Fruit fly (Drosophila melanogaster) whole organism, embryonic: ENCODE data around the gene TfAP-2.

Experiments
- Blimp-1 ChIP-seq: fragments of 200-800 bp; sonication (Bioruptor generic); optimal IDR thresholded peaks from 3 replicates; lab custom pipeline; 2018; ENCODE audit warnings: missing biosample characterization, missing genetic modification characterization, mild to moderate bottlenecking, moderate library complexity, missing genetic modification reagents
- CG11560 ChIP-seq: fragments of 200-800 bp; sonication (Bioruptor generic); IDR thresholded peaks from 3 replicates; pipeline ENCODE4 v1.3.6; 2022; ENCODE audit warnings: missing biosample characterization, missing genetic modification characterization
- CG12104 ChIP-seq: fragments of 200-800 bp; sonication (Bioruptor generic); optimal IDR thresholded peaks from 3 replicates; lab custom pipeline; 2016; ENCODE audit warnings: missing biosample characterization, missing genetic modification characterization
- CG1233 ChIP-seq: fragments of 200-800 bp; sonication (Bioruptor generic); optimal IDR thresholded peaks from 4 replicates; lab custom pipeline; 2018; ENCODE audit warnings: missing biosample characterization, mild to moderate bottlenecking, missing genetic modification characterization
- CG13123 ChIP-seq: fragments of 200-800 bp; sonication (Bioruptor generic); optimal IDR thresholded peaks from 2 replicates; lab custom pipeline; 2016; ENCODE audit warnings: missing biosample characterization, missing genetic modification characterization
- CG13287 ChIP-seq: fragments of 200-800 bp; sonication (Bioruptor generic); IDR thresholded peaks from 2 replicates; pipeline ENCODE4 v1.3.6; 2022; ENCODE audit warnings: missing biosample characterization, missing genetic modification characterization; ENCODE audit not compliant: partially characterized antibody
- CG13775 ChIP-seq: fragments of 200-800 bp; sonication (Bioruptor generic); optimal IDR thresholded peaks from 3 replicates; lab custom pipeline; 2017; ENCODE audit warnings: missing biosample characterization, mild to moderate bottlenecking, missing genetic modification characterization
- CG15514 ChIP-seq: fragments of 200-800 bp; sonication (Bioruptor generic); optimal IDR thresholded peaks from 3 replicates; lab custom pipeline; 2017; ENCODE audit warnings: missing biosample characterization, missing genetic modification characterization, mild to moderate bottlenecking, moderate library complexity, missing genetic modification reagents
- CG17361 ChIP-seq: fragments of 200-800 bp; sonication (Bioruptor generic); IDR thresholded peaks from 3 replicates; pipeline ENCODE4 v1.3.6; 2022; ENCODE audit warnings: missing biosample characterization, missing genetic modification characterization
- CG17612 ChIP-seq: fragments of 200-800 bp; sonication (Bioruptor generic); IDR thresholded peaks from 2 replicates; pipeline ENCODE4 v1.3.6; 2022; ENCODE audit warnings: missing biosample characterization, missing genetic modification characterization
- CG17802 ChIP-seq: fragments of 200-800 bp; sonication (Bioruptor generic); optimal IDR thresholded peaks from 2 replicates; lab custom pipeline; 2018; ENCODE audit warnings: missing biosample characterization, mild to moderate bottlenecking, missing genetic modification characterization, moderate library complexity
- CG18476 ChIP-seq: fragments of 200-800 bp; sonication (Bioruptor generic); optimal IDR thresholded peaks from 2 replicates; lab custom pipeline; 2016; ENCODE audit warnings: missing biosample characterization, mild to moderate bottlenecking, missing genetic modification characterization
- CG4360 ChIP-seq: fragments of 200-800 bp; sonication (Bioruptor generic); IDR thresholded peaks from 2 replicates; pipeline ENCODE4 v1.3.6; 2022; ENCODE audit warnings: missing biosample characterization, missing genetic modification characterization
- CG4617 ChIP-seq: fragments of 200-800 bp; sonication (Bioruptor generic); optimal IDR thresholded peaks from 3 replicates; lab custom pipeline; 2016; ENCODE audit warnings: missing biosample characterization, missing genetic modification characterization, borderline replicate concordance
- CG5953 ChIP-seq: fragments of 200-800 bp; sonication (Bioruptor generic); IDR thresholded peaks from 2 replicates; pipeline ENCODE4 v1.3.6; 2022; ENCODE audit warnings: missing biosample characterization, missing genetic modification characterization
- CG7745 ChIP-seq: fragments of 200-800 bp; sonication (Bioruptor generic); optimal IDR thresholded peaks from 2 replicates; lab custom pipeline; 2018; ENCODE audit warnings: missing biosample characterization, mild to moderate bottlenecking, missing genetic modification characterization, moderate library complexity
- CG7786 ChIP-seq: fragments of 200-800 bp; sonication (Bioruptor generic); optimal IDR thresholded peaks from 2 replicates; lab custom pipeline; 2016; ENCODE audit warnings: missing biosample characterization, missing genetic modification characterization
- CG8290 ChIP-seq, 3 experiments: fragments of 200-800 bp; sonication (Bioruptor generic); optimal IDR thresholded peaks; 2 replicates each; lab custom pipeline; 2016 to 2019; ENCODE audit warnings: missing biosample characterization in 3 of 3, missing genetic modification characterization in 3 of 3, mild to moderate bottlenecking in 2 of 3, moderate library complexity in 1 of 3
- CG9797 ChIP-seq: fragments of 200-800 bp; sonication (Bioruptor generic); optimal IDR thresholded peaks from 3 replicates; lab custom pipeline; 2018; ENCODE audit warnings: missing biosample characterization, mild to moderate bottlenecking, missing genetic modification characterization
- CTCF ChIP-seq: fragments of 200-800 bp; sonication (Bioruptor generic); optimal IDR thresholded peaks from 2 replicates; lab custom pipeline; 2017; ENCODE audit warnings: missing biosample characterization, mild to moderate bottlenecking, missing genetic modification characterization, moderate library complexity
- Dek ChIP-seq: fragments of 200-800 bp; sonication (Bioruptor generic); optimal IDR thresholded peaks from 3 replicates; lab custom pipeline; 2019; ENCODE audit warnings: missing biosample characterization, mild to moderate bottlenecking, missing genetic modification characterization, moderate library complexity
- Dref ChIP-seq: fragments of 200-800 bp; sonication (Bioruptor generic); IDR thresholded peaks from 2 replicates; pipeline ENCODE4 v1.3.6; 2022; ENCODE audit warnings: missing biosample characterization, missing genetic modification characterization
- Eip74EF ChIP-seq, 2 experiments: fragments of 200-800 bp in 1 of 2; fragments of >200 bp in 1 of 2; sonication (Bioruptor generic) in 1 of 2; optimal IDR thresholded peaks; 2 replicates each; lab custom pipeline; 2017 to 2019; ENCODE audit warnings: missing biosample characterization in 2 of 2, missing genetic modification characterization in 2 of 2, mild to moderate bottlenecking in 1 of 2, moderate library complexity in 1 of 2
- Hand ChIP-seq: fragments of 200-800 bp; sonication (Bioruptor generic); optimal IDR thresholded peaks from 2 replicates; lab custom pipeline; 2017; ENCODE audit warnings: mild to moderate bottlenecking, missing biosample characterization, missing genetic modification reagents, missing genetic modification characterization
- Hr51 ChIP-seq, 2 experiments: fragments of 200-800 bp; sonication (Bioruptor generic); optimal IDR thresholded peaks; 2 replicates in 1 of 2; 3 replicates in 1 of 2; lab custom pipeline; 2016 to 2018; ENCODE audit warnings: missing biosample characterization in 2 of 2, missing genetic modification characterization in 2 of 2, mild to moderate bottlenecking in 1 of 2, moderate library complexity in 1 of 2
- Jarid2 ChIP-seq: fragments of 200-800 bp; sonication (Bioruptor generic); optimal IDR thresholded peaks from 3 replicates; lab custom pipeline; 2017; ENCODE audit warnings: mild to moderate bottlenecking, missing biosample characterization, missing genetic modification reagents, missing genetic modification characterization
- NK7.1 ChIP-seq: fragments of 200-800 bp; sonication (Bioruptor generic); optimal IDR thresholded peaks from 3 replicates; lab custom pipeline; 2016; ENCODE audit warnings: missing biosample characterization, missing genetic modification characterization
- Poxn ChIP-seq: fragments of 200-800 bp; sonication (Bioruptor generic); IDR thresholded peaks from 2 replicates; pipeline ENCODE4 v1.3.6; 2022; ENCODE audit warnings: missing biosample characterization, missing genetic modification characterization
- Sin3A ChIP-seq: fragments of >200 bp; optimal IDR thresholded peaks from 2 replicates; lab custom pipeline; 2018
- Sox100B ChIP-seq: fragments of 200-800 bp; sonication (Bioruptor generic); optimal IDR thresholded peaks from 3 replicates; lab custom pipeline; 2018; ENCODE audit warnings: missing biosample characterization, mild to moderate bottlenecking, missing genetic modification characterization
- Sox102F ChIP-seq: fragments of 200-800 bp; sonication (Bioruptor generic); optimal IDR thresholded peaks from 2 replicates; lab custom pipeline; 2018; ENCODE audit warnings: missing biosample characterization, mild to moderate bottlenecking, missing genetic modification characterization, moderate library complexity
- Ssrp ChIP-seq: fragments of 200-800 bp; sonication (Bioruptor generic); optimal IDR thresholded peaks from 2 replicates; lab custom pipeline; 2018; ENCODE audit warnings: missing biosample characterization, mild to moderate bottlenecking, missing genetic modification characterization, moderate library complexity
- Stat92E ChIP-seq, 3 experiments: fragments of >200 bp in 2 of 3; fragments of 200-800 bp in 1 of 3; sonication (Bioruptor generic) in 1 of 3; optimal IDR thresholded peaks; 2 replicates each; lab custom pipeline; 2017 to 2019; ENCODE audit warnings: missing biosample characterization in 3 of 3, missing genetic modification characterization in 3 of 3, mild to moderate bottlenecking in 1 of 3, moderate library complexity in 1 of 3
- ash1 ChIP-seq: fragments of 200-800 bp; sonication (Bioruptor generic); optimal IDR thresholded peaks from 2 replicates; lab custom pipeline; 2018; ENCODE audit warnings: missing biosample characterization, mild to moderate bottlenecking, missing genetic modification characterization
- az2 ChIP-seq: fragments of 200-800 bp; sonication (Bioruptor generic); optimal IDR thresholded peaks from 3 replicates; lab custom pipeline; 2016; ENCODE audit warnings: missing biosample characterization, missing genetic modification characterization
- caup ChIP-seq: fragments of 200-800 bp; sonication (Bioruptor generic); optimal IDR thresholded peaks from 3 replicates; lab custom pipeline; 2017; ENCODE audit warnings: missing biosample characterization, mild to moderate bottlenecking, missing genetic modification characterization, moderate library complexity; ENCODE audit not compliant: severe bottlenecking
- chm ChIP-seq: fragments of 200-800 bp; sonication (Bioruptor generic); IDR thresholded peaks from 2 replicates; pipeline ENCODE4 v1.3.6; 2022; ENCODE audit warnings: missing biosample characterization, missing genetic modification characterization
- chn ChIP-seq: fragments of 200-800 bp; sonication (Bioruptor generic); optimal IDR thresholded peaks from 2 replicates; lab custom pipeline; 2016; ENCODE audit warnings: missing biosample characterization, missing genetic modification characterization
- dysf ChIP-seq: fragments of 200-800 bp; sonication (Bioruptor generic); IDR thresholded peaks from 3 replicates; pipeline ENCODE4 v1.3.6; 2022; ENCODE audit warnings: missing biosample characterization, missing genetic modification characterization
- fd96Cb ChIP-seq: fragments of 200-800 bp; sonication (Bioruptor generic); optimal IDR thresholded peaks from 2 replicates; lab custom pipeline; 2018; ENCODE audit warnings: missing biosample characterization, mild to moderate bottlenecking, missing genetic modification characterization, moderate library complexity
- fru ChIP-seq: fragments of >200 bp; optimal IDR thresholded peaks from 2 replicates; lab custom pipeline; 2017
- gce ChIP-seq: fragments of 200-800 bp; sonication (Bioruptor generic); IDR thresholded peaks from 3 replicates; pipeline ENCODE4 v1.3.6; 2022; ENCODE audit warnings: missing biosample characterization, missing genetic modification characterization
- gt ChIP-seq: fragments of 200-800 bp; sonication (Bioruptor generic); IDR thresholded peaks from 2 replicates; pipeline ENCODE4 v1.3.6; 2022; ENCODE audit warnings: missing biosample characterization, missing genetic modification characterization
- mirr ChIP-seq: fragments of 200-800 bp; sonication (Bioruptor generic); optimal IDR thresholded peaks from 3 replicates; lab custom pipeline; 2018; ENCODE audit warnings: missing biosample characterization, mild to moderate bottlenecking, missing genetic modification characterization
- odd ChIP-seq: fragments of 200-800 bp; sonication (Bioruptor generic); optimal IDR thresholded peaks from 2 replicates; lab custom pipeline; 2017; ENCODE audit warnings: missing biosample characterization, mild to moderate bottlenecking, missing genetic modification characterization
- phol ChIP-seq: fragments of 200-800 bp; sonication (Bioruptor generic); optimal IDR thresholded peaks from 3 replicates; lab custom pipeline; 2018; ENCODE audit warnings: missing biosample characterization, mild to moderate bottlenecking, missing genetic modification characterization, moderate library complexity
- prd ChIP-seq, 3 experiments: fragments of >200 bp in 2 of 3; fragments of 200-800 bp in 1 of 3; sonication (Bioruptor generic) in 1 of 3; optimal IDR thresholded peaks in 2 of 3; IDR thresholded peaks in 1 of 3; 2 replicates in 2 of 3; 3 replicates in 1 of 3; pipeline versions ENCODE4 v1.3.6 to Lab custom; 2017 to 2022; ENCODE audit warnings: missing biosample characterization in 1 of 3, missing genetic modification characterization in 1 of 3
- ro ChIP-seq: fragments of 200-800 bp; sonication (Bioruptor generic); IDR thresholded peaks from 2 replicates; pipeline ENCODE4 v1.3.6; 2022; ENCODE audit warnings: missing biosample characterization, missing genetic modification characterization
- sqz ChIP-seq: fragments of 200-800 bp; sonication (Bioruptor generic); optimal IDR thresholded peaks from 3 replicates; lab custom pipeline; 2018; ENCODE audit warnings: missing biosample characterization, mild to moderate bottlenecking, missing genetic modification characterization
- zen ChIP-seq: fragments of 200-800 bp; sonication (Bioruptor generic); optimal IDR thresholded peaks from 3 replicates; lab custom pipeline; 2018; ENCODE audit warnings: missing biosample characterization, mild to moderate bottlenecking, missing genetic modification characterization, moderate library complexity

The TfAP-2 gene

dm6 chr3L:21604265-21604664 is 17.6 kb downstream of the TfAP-2 start (continued):
- peak; percentile 71; the same call in 2 of the 3 replicates for TF ChIP-seq dysf
- TF ChIP-seq CG8290 (GFP tag; optimal IDR thresholded peaks at IDR 0.05; lab: Kevin White, UChicago): peak; percentile 72
- no peak for TF ChIP-seq CG8290 (tag; optimal IDR thresholded peaks at IDR 0.05; lab: Kevin White, UChicago)
- TF ChIP-seq NK7.1: peak; percentile 1
- no peak; the same call in 2 of the 3 replicates for TF ChIP-seq CG11560
- peak; percentile 67 for TF ChIP-seq az2 (GFP tag; lab: Kevin White, UChicago)
- no peak; the same call in 1 of the 2 replicates for TF ChIP-seq chm
- no peak for TF ChIP-seq CG13123
- no peak for TF ChIP-seq fru (lab: Kevin White, UChicago)
- TF ChIP-seq sqz (GFP tag; lab: Kevin White, UChicago): peak; percentile 66
- TF ChIP-seq mirr (GFP tag; lab: Kevin White, UChicago): no peak
- TF ChIP-seq CG13775: peak; percentile 17
- peak; percentile 54 for TF ChIP-seq chn (GFP tag; lab: Kevin White, UChicago)
- no peak for TF ChIP-seq CG17802 (tag; lab: Kevin White, UChicago)
- TF ChIP-seq CTCF: peak; percentile 100
- no peak for TF ChIP-seq CG7745 (tag; lab: Kevin White, UChicago)
- peak; percentile 47 for TF ChIP-seq phol
- TF ChIP-seq CG4617 (GFP tag; lab: Kevin White, UChicago): peak; percentile 46
- TF ChIP-seq CG18476: no peak
- TF ChIP-seq CG7786 (GFP tag; lab: Kevin White, UChicago): peak; percentile 39
- TF ChIP-seq CG4360 (GFP tag; lab: Robert Waterston, UW): no peak
- TF ChIP-seq Eip74EF (GFP tag; optimal IDR thresholded peaks at IDR 0.05; lab: Kevin White, UChicago): no peak
- TF ChIP-seq CG12104 (GFP tag; lab: Kevin White, UChicago): no peak
- peak; percentile 28 for TF ChIP-seq fd96Cb (tag; lab: Kevin White, UChicago)
- no peak for TF ChIP-seq odd (GFP tag; lab: Kevin White, UChicago)
- TF ChIP-seq Dek (tag; lab: Kevin White, UChicago): peak; percentile 28
- no peak for TF ChIP-seq Ssrp
- no peak for TF ChIP-seq Dref
- TF ChIP-seq Hand: no peak
- peak; percentile 30 for TF ChIP-seq CG1233
- TF ChIP-seq Hr51 (GFP tag; optimal IDR thresholded peaks at IDR 0.05; lab: Kevin White, UChicago): peak in 1 of 2 experiments; percentile 16
- TF ChIP-seq CG15514 (GFP tag; lab: Kevin White, UChicago): no peak
- no peak for TF ChIP-seq prd (optimal IDR thresholded peaks at IDR 0.05; lab: Kevin White, UChicago)
- TF ChIP-seq prd (GFP tag; IDR thresholded peaks at IDR 0.05; lab: Robert Waterston, UW): no peak; the same call in 1 of the 3 replicates
- TF ChIP-seq CG17612 (GFP tag; lab: Robert Waterston, UW): no peak
- peak; percentile 47 for TF ChIP-seq caup (GFP tag; lab: Kevin White, UChicago)
- TF ChIP-seq Jarid2 (GFP tag; lab: Kevin White, UChicago): peak; percentile 72
- TF ChIP-seq Blimp-1 (GFP tag; lab: Kevin White, UChicago): no peak
- TF ChIP-seq ash1: peak; percentile 1
- TF ChIP-seq Poxn (GFP tag; lab: Robert Waterston, UW): no peak
- peak; percentile 55 for TF ChIP-seq zen
- peak; percentile 39; the same call in 1 of the 2 replicates for TF ChIP-seq CG13287
- TF ChIP-seq Sin3A (lab: Kevin White, UChicago): no peak
- TF ChIP-seq gce (GFP tag; lab: Robert Waterston, UW): peak; percentile 4; the same call in 1 of the 3 replicates
- no peak for TF ChIP-seq ro (GFP tag; lab: Robert Waterston, UW)
- no peak for TF ChIP-seq CG5953 (GFP tag; lab: Robert Waterston, UW)
- no peak; the same call in 2 of the 3 replicates for TF ChIP-seq CG17361 (GFP tag; lab: Robert Waterston, UW)
- TF ChIP-seq Sox100B (GFP tag; lab: Kevin White, UChicago): no peak
- peak in 1 of 3 experiments; percentile 18 for TF ChIP-seq Stat92E (GFP tag; optimal IDR thresholded peaks at IDR 0.05; lab: Kevin White, UChicago)
- TF ChIP-seq gt (GFP tag; lab: Robert Waterston, UW): no peak
- no peak for TF ChIP-seq Sox102F (GFP tag; lab: Kevin White, UChicago)
- TF ChIP-seq CG9797 (GFP tag; lab: Kevin White, UChicago): no peak
